Fruit fly (Drosophila melanogaster): ENCODE results near the gene Trf4-2.

Trf4-2 gene

dm6 chr3R:24924916-24925315, at the start of gene Trf4-2:
Gene Trf4-2, plus strand, starts transcription at chr3R:24925216.
- no peak for TF ChIP-seq insv (optimal IDR thresholded peaks at IDR 0.05)
- TF ChIP-seq Sin3A (optimal IDR thresholded peaks at IDR 0.05): no peak
- no peak for TF ChIP-seq Myc (optimal IDR thresholded peaks at IDR 0.05)
- TF ChIP-seq h (optimal IDR thresholded peaks at IDR 0.05): no peak
- no peak for TF ChIP-seq ttk (optimal IDR thresholded peaks at IDR 0.05)
- TF ChIP-seq psq (optimal IDR thresholded peaks at IDR 0.05): no peak

dm6 chr3R:24875939-24876842, 48.8 kb upstream of the Trf4-2 start, which contains the start of gene CG3744:
Gene CG3744, minus strand, starts transcription at chr3R:24876654.
- TF ChIP-seq h (optimal IDR thresholded peaks at IDR 0.05): no peak

- no peak for TF ChIP-seq Myc (optimal IDR thresholded peaks at IDR 0.05)
- TF ChIP-seq ttk (optimal IDR thresholded peaks at IDR 0.05): no peak
- no peak for TF ChIP-seq h (optimal IDR thresholded peaks at IDR 0.05)
These were observed 48.1 kb upstream of the Trf4-2 start, which contains the start of the genes CG11089 and CG31381 for dm6 chr3R:24876843-24877457. Gene CG11089, plus strand, starts transcription at chr3R:24877045. Gene CG31381, plus strand, starts transcription at chr3R:24877045.

dm6 chr3R:24878655-24879054, 46.4 kb upstream of the Trf4-2 start:
- TF ChIP-seq Sin3A (optimal IDR thresholded peaks at IDR 0.05) (no peak), psq (optimal IDR thresholded peaks at IDR 0.05) (no peak), h (optimal IDR thresholded peaks at IDR 0.05) (no peak), insv (optimal IDR thresholded peaks at IDR 0.05) (no peak), Myc (optimal IDR thresholded peaks at IDR 0.05) (no peak), ttk (optimal IDR thresholded peaks at IDR 0.05) (no peak)

dm6 chr3R:24886470-24886869, 38.5 kb upstream of the Trf4-2 start:
- TF ChIP-seq Sin3A (optimal IDR thresholded peaks at IDR 0.05) (no peak), psq (optimal IDR thresholded peaks at IDR 0.05) (no peak), Myc (optimal IDR thresholded peaks at IDR 0.05) (no peak), ttk (optimal IDR thresholded peaks at IDR 0.05) (no peak), insv (optimal IDR thresholded peaks at IDR 0.05) (no peak), h (optimal IDR thresholded peaks at IDR 0.05) (no peak)

- no peak for TF ChIP-seq psq (optimal IDR thresholded peaks at IDR 0.05)
- no peak for TF ChIP-seq insv (optimal IDR thresholded peaks at IDR 0.05)
These were observed 36.6 kb upstream of the Trf4-2 start for dm6 chr3R:24888418-24888817.

dm6 chr3R:24889303-24889892, 35.6 kb upstream of the Trf4-2 start:
- TF ChIP-seq Myc (optimal IDR thresholded peaks at IDR 0.05): no peak
- no peak for TF ChIP-seq insv (optimal IDR thresholded peaks at IDR 0.05)
- no peak for TF ChIP-seq psq (optimal IDR thresholded peaks at IDR 0.05)
- no peak for TF ChIP-seq ttk (optimal IDR thresholded peaks at IDR 0.05)
- TF ChIP-seq h (optimal IDR thresholded peaks at IDR 0.05): no peak
- no peak for TF ChIP-seq Sin3A (optimal IDR thresholded peaks at IDR 0.05)

dm6 chr3R:24890217-24890616, 34.8 kb upstream of the Trf4-2 start:
- no peak for TF ChIP-seq psq (optimal IDR thresholded peaks at IDR 0.05)
- no peak for TF ChIP-seq Myc (optimal IDR thresholded peaks at IDR 0.05)
- no peak for TF ChIP-seq h (optimal IDR thresholded peaks at IDR 0.05)
- TF ChIP-seq insv (optimal IDR thresholded peaks at IDR 0.05): no peak
- no peak for TF ChIP-seq Sin3A (optimal IDR thresholded peaks at IDR 0.05)

dm6 chr3R:24890919-24891318, 34.1 kb upstream of the Trf4-2 start:
- TF ChIP-seq psq (optimal IDR thresholded peaks at IDR 0.05): no peak
- no peak for TF ChIP-seq h (optimal IDR thresholded peaks at IDR 0.05)
- no peak for TF ChIP-seq ttk (optimal IDR thresholded peaks at IDR 0.05)
- no peak for TF ChIP-seq Myc (optimal IDR thresholded peaks at IDR 0.05)

- TF ChIP-seq psq (optimal IDR thresholded peaks at IDR 0.05) (no peak), Myc (optimal IDR thresholded peaks at IDR 0.05) (no peak), ttk (optimal IDR thresholded peaks at IDR 0.05) (no peak), h (optimal IDR thresholded peaks at IDR 0.05) (no peak), Sin3A (optimal IDR thresholded peaks at IDR 0.05) (no peak), insv (optimal IDR thresholded peaks at IDR 0.05) (no peak)
These were observed 31.6 kb upstream of the Trf4-2 start for dm6 chr3R:24893320-24893955.

dm6 chr3R:24894419-24895206, 30.4 kb upstream of the Trf4-2 start, which contains the start of the genes CG31121 and CG11069:
Gene CG31121, minus strand, starts transcription at chr3R:24894605.
Gene CG11069, plus strand, starts transcription at chr3R:24894742.
- TF ChIP-seq Sin3A (optimal IDR thresholded peaks at IDR 0.05) (no peak), h (optimal IDR thresholded peaks at IDR 0.05) (no peak), Myc (optimal IDR thresholded peaks at IDR 0.05) (no peak), psq (optimal IDR thresholded peaks at IDR 0.05) (no peak), ttk (optimal IDR thresholded peaks at IDR 0.05) (no peak), insv (optimal IDR thresholded peaks at IDR 0.05) (no peak)
